Fruit fly (Drosophila melanogaster) whole organism, adult: ENCODE results near the gene dlp.

Source experiments
- CG11617 ChIP-seq: fragments of 200-800 bp; sonication (Bioruptor generic); optimal IDR thresholded peaks from 2 replicates; lab custom pipeline; 2017; ENCODE audit warnings: mild to moderate bottlenecking, missing biosample characterization, missing genetic modification reagents, missing genetic modification characterization
- CG12768 ChIP-seq: fragments of 200-800 bp; sonication (Bioruptor generic); optimal IDR thresholded peaks from 2 replicates; lab custom pipeline; 2017; ENCODE audit warnings: missing biosample characterization, missing genetic modification characterization, mild to moderate bottlenecking, moderate library complexity, missing genetic modification reagents
- CG1620 ChIP-seq: fragments of 200-800 bp; sonication (Bioruptor generic); optimal IDR thresholded peaks from 2 replicates; lab custom pipeline; 2016; ENCODE audit warnings: missing biosample characterization, missing genetic modification characterization
- CG5204 ChIP-seq: fragments of 200-800 bp; sonication (Bioruptor generic); optimal IDR thresholded peaks from 2 replicates; lab custom pipeline; 2016; ENCODE audit warnings: missing biosample characterization, missing genetic modification characterization
- CG7101 ChIP-seq: fragments of 200-800 bp; sonication (Bioruptor generic); optimal IDR thresholded peaks from 2 replicates; lab custom pipeline; 2018; ENCODE audit warnings: missing biosample characterization, mild to moderate bottlenecking, missing genetic modification characterization, moderate library complexity
- Mnt ChIP-seq: fragments of 200-800 bp; sonication (Bioruptor generic); optimal IDR thresholded peaks from 2 replicates; lab custom pipeline; 2016; ENCODE audit warnings: missing biosample characterization, mild to moderate bottlenecking, missing genetic modification characterization
- cnc ChIP-seq, 2 experiments: fragments of >200 bp; optimal IDR thresholded peaks; 2 replicates each; lab custom pipeline; 2017
- tj ChIP-seq: fragments of 200-800 bp; sonication (Bioruptor generic); optimal IDR thresholded peaks from 3 replicates; lab custom pipeline; 2017; ENCODE audit warnings: missing biosample characterization, mild to moderate bottlenecking, missing genetic modification characterization, moderate library complexity
- toe ChIP-seq: fragments of 200-800 bp; sonication (Bioruptor generic); optimal IDR thresholded peaks from 2 replicates; lab custom pipeline; 2016; ENCODE audit warnings: missing biosample characterization, missing genetic modification characterization

DNA sequence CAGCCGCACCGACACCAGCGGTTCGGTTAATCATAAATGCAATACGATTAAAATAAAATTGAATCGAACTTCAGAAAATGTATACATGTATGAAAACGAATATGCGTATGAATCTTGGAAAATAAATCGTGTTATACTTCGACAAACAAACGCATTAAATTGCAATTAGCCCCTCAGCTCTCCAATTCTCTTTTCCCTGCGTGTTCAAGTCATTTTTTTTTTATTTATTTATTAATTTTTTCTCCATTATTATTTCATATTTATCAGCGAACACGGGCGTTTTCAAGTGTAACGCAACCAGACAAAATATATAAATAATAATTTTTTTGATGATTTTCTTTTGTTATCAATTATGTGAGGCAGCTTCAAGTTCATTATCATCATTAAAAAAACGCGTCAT is 17.2 kb upstream of the dlp start:
- TF ChIP-seq CG1620 (GFP tag; lab: Kevin White, UChicago) (no peak), CG5204 (no peak), CG12768 (GFP tag; lab: Kevin White, UChicago) (no peak), Mnt (no peak), CG7101 (tag; lab: Kevin White, UChicago) (no peak), cnc (optimal IDR thresholded peaks at IDR 0.05; lab: Kevin White, UChicago) (no peak), tj (GFP tag; lab: Kevin White, UChicago) (no peak), CG11617 (GFP tag; lab: Kevin White, UChicago) (no peak), toe (GFP tag; lab: Kevin White, UChicago) (no peak)
